Fruit fly (Drosophila melanogaster): ENCODE measurements around the gene CG42724.

Gene CG42724

DNA sequence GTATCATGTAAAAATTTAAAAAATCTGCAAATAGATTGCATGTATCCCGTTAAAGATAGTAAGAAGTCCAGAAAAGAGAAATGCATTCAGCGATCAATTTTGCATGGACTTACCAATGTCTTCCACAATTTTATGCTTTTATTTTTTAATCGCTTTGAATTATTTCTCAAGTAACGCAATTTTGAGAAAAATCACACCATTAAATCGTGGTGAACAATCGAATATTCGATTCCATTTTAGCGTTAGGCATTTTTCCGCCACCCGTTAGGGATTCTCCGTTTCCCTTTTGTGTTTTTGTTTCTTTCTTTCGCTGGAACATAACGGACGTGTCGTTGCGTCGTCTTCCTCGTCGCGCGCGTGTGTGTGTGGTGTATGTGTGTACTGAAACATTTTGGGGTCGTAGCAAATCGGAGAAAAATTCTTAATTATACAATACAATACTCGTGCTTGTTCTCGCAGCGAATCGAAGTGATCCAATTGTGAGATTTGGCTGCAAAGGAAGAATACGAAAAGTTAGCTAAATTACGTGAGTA lies 38.5 kb upstream of the CG42724 start, which contains the start of gene gpp (continued):
- TF ChIP-seq CG11093 (GFP tag; IDR thresholded peaks at IDR 0.05) (no peak), CG11247 (GFP tag; IDR thresholded peaks at IDR 0.05) (no peak), run (tag; optimal IDR thresholded peaks at IDR 0.05) (no peak), zen (tag; optimal IDR thresholded peaks at IDR 0.05) (peak; percentile 26), gcm (GFP tag; optimal IDR thresholded peaks at IDR 0.05) (no peak), CG15479 (GFP tag; optimal IDR thresholded peaks at IDR 0.05) (peak; percentile 11), ind (GFP tag; optimal IDR thresholded peaks at IDR 0.05) (no peak), CG12236 (GFP tag; optimal IDR thresholded peaks at IDR 0.05) (no peak), CG16863 (GFP tag; optimal IDR thresholded peaks at IDR 0.05) (no peak), Xrp1 (GFP tag; IDR thresholded peaks at IDR 0.05) (no peak), Hmx (GFP tag; optimal IDR thresholded peaks at IDR 0.05) (no peak), CG13296 (GFP tag; optimal IDR thresholded peaks at IDR 0.05) (peak; percentile 31), CG3281 (GFP tag; optimal IDR thresholded peaks at IDR 0.05) (no peak), Hr51 (GFP tag; optimal IDR thresholded peaks at IDR 0.05) (no peak), Six4 (GFP tag; optimal IDR thresholded peaks at IDR 0.05) (no peak), sima (GFP tag; optimal IDR thresholded peaks at IDR 0.05) (no peak), dm (GFP tag; optimal IDR thresholded peaks at IDR 0.05) (no peak), CG14710 (tag; optimal IDR thresholded peaks at IDR 0.05) (peak; percentile 6), Ravus (GFP tag; IDR thresholded peaks at IDR 0.05) (no peak), crc (GFP tag; optimal IDR thresholded peaks at IDR 0.05) (no peak), Taf1 (GFP tag; IDR thresholded peaks at IDR 0.05) (no peak), CG6765 (GFP tag; optimal IDR thresholded peaks at IDR 0.05) (peak; percentile 4), sug (tag; optimal IDR thresholded peaks at IDR 0.05) (peak; percentile 24), CG15601 (tag; optimal IDR thresholded peaks at IDR 0.05) (no peak), Oaz (GFP tag; IDR thresholded peaks at IDR 0.05) (no peak), cwo (GFP tag; optimal IDR thresholded peaks at IDR 0.05) (peak; percentile 59), pnt (GFP tag; optimal IDR thresholded peaks at IDR 0.05) (no peak), HmgZ (tag; optimal IDR thresholded peaks at IDR 0.05) (peak; percentile 32), vfl (GFP tag; optimal IDR thresholded peaks at IDR 0.05) (no peak), E2f1 (GFP tag; IDR thresholded peaks at IDR 0.05) (no peak), gfzf (GFP tag; optimal IDR thresholded peaks at IDR 0.05) (peak; percentile 97), abd-A (tag; optimal IDR thresholded peaks at IDR 0.05) (peak; percentile 68), Ptx1 (GFP tag; IDR thresholded peaks at IDR 0.05) (no peak), CG9437 (GFP tag; optimal IDR thresholded peaks at IDR 0.05) (peak; percentile 23), Side (GFP tag; optimal IDR thresholded peaks at IDR 0.05) (peak; percentile 26), sens (GFP tag) (peak; percentile 95), bbx (GFP tag; IDR thresholded peaks at IDR 0.05; ENCODE audit: partially characterized antibody) (no peak), CG13624 (GFP tag; optimal IDR thresholded peaks at IDR 0.05) (no peak), CG9609 (GFP tag; optimal IDR thresholded peaks at IDR 0.05) (no peak), lab (GFP tag; optimal IDR thresholded peaks at IDR 0.05) (no peak), trem (tag; optimal IDR thresholded peaks at IDR 0.05) (peak; percentile 62), danr (GFP tag; IDR thresholded peaks at IDR 0.05) (no peak), Hmr (GFP tag; optimal IDR thresholded peaks at IDR 0.05) (peak; percentile 12), eve (GFP tag; optimal IDR thresholded peaks at IDR 0.05) (peak in 1 of 2 experiments; percentile 80), CG11504 (tag; optimal IDR thresholded peaks at IDR 0.05) (peak; percentile 0), corto (GFP tag; optimal IDR thresholded peaks at IDR 0.05) (no peak), pfk (GFP tag; optimal IDR thresholded peaks at IDR 0.05) (peak; percentile 2), seq (GFP tag; IDR thresholded peaks at IDR 0.05) (no peak), CG8281 (tag; optimal IDR thresholded peaks at IDR 0.05) (no peak), ewg (GFP tag; optimal IDR thresholded peaks at IDR 0.05) (no peak), Ets97D (GFP tag; optimal IDR thresholded peaks at IDR 0.05) (peak; percentile 66)
